Worm (Caenorhabditis elegans) whole organism, late embryonic: ENCODE measurements around the gene T12A2.3.

Experiments used
- madf-2 ChIP-seq: sonication (generic microtip); optimal IDR thresholded peaks from 2 replicates; lab custom pipeline; 2017; ENCODE audit warnings: missing genetic modification characterization, missing compliant biosample characterization
- nfya-1 ChIP-seq: sonication (generic microtip); optimal IDR thresholded peaks from 2 replicates; lab custom pipeline; 2017; ENCODE audit warnings: missing genetic modification characterization, mild to moderate bottlenecking, missing compliant biosample characterization, antibody characterized with exemption, moderate library complexity
- nhr-11 ChIP-seq: fragments of 150-350 bp; optimal IDR thresholded peaks from 2 replicates; lab custom pipeline; 2014; ENCODE audit warnings: missing biosample characterization, missing genetic modification characterization
- sox-4 ChIP-seq: sonication (generic microtip); optimal IDR thresholded peaks from 2 replicates; lab custom pipeline; 2017; ENCODE audit warnings: mild to moderate bottlenecking, missing genetic modification characterization, inconsistent platforms, missing compliant biosample characterization
- zip-5 ChIP-seq: sonication (generic microtip); optimal IDR thresholded peaks from 2 replicates; lab custom pipeline; 2016; ENCODE audit warnings: missing genetic modification characterization, missing compliant biosample characterization

ce11 chrIII:6208984-6209383, 31.6 kb upstream of the T12A2.3 start, which contains the start of gene C23G10.1:
- TF ChIP-seq madf-2 (tag; lab: Kevin White, UChicago) = no peak
- TF ChIP-seq sox-4 = no peak
- TF ChIP-seq nhr-11 = no peak
- TF ChIP-seq nfya-1 = no peak
- TF ChIP-seq zip-5 (tag; lab: Kevin White, UChicago) = no peak
